Fruit fly (Drosophila melanogaster) whole organism, embryonic: Measurements from ENCODE around the gene ATPsyngamma.

Experiments used
- CG11560 ChIP-seq: fragments of 200-800 bp; sonication (Bioruptor generic); IDR thresholded peaks from 3 replicates; pipeline ENCODE4 v1.3.6; 2022; ENCODE audit warnings: missing biosample characterization, missing genetic modification characterization
- CG17361 ChIP-seq: fragments of 200-800 bp; sonication (Bioruptor generic); IDR thresholded peaks from 3 replicates; pipeline ENCODE4 v1.3.6; 2022; ENCODE audit warnings: missing biosample characterization, missing genetic modification characterization
- CG7745 ChIP-seq: fragments of 200-800 bp; sonication (Bioruptor generic); optimal IDR thresholded peaks from 2 replicates; lab custom pipeline; 2018; ENCODE audit warnings: missing biosample characterization, mild to moderate bottlenecking, missing genetic modification characterization, moderate library complexity
- CG7963 ChIP-seq: fragments of 200-800 bp; sonication (Bioruptor generic); IDR thresholded peaks from 3 replicates; pipeline ENCODE4 v1.3.6; 2022; ENCODE audit warnings: missing biosample characterization, missing genetic modification characterization; ENCODE audit not compliant: partially characterized antibody
- CG8478 ChIP-seq: fragments of >200 bp; optimal IDR thresholded peaks from 2 replicates; lab custom pipeline; 2018
- Ets65A ChIP-seq: fragments of 200-800 bp; sonication (Bioruptor generic); peaks from one replicate; lab custom pipeline; 2016; ENCODE audit warnings: missing biosample characterization, missing genetic modification characterization
- Sox102F ChIP-seq: fragments of 200-800 bp; sonication (Bioruptor generic); optimal IDR thresholded peaks from 2 replicates; lab custom pipeline; 2018; ENCODE audit warnings: missing biosample characterization, mild to moderate bottlenecking, missing genetic modification characterization, moderate library complexity
- disco-r ChIP-seq: fragments of 200-800 bp; sonication (Bioruptor generic); optimal IDR thresholded peaks from 2 replicates; lab custom pipeline; 2016; ENCODE audit warnings: missing biosample characterization, missing genetic modification characterization
- ind ChIP-seq: fragments of 200-800 bp; sonication (Bioruptor generic); optimal IDR thresholded peaks from 3 replicates; lab custom pipeline; 2016; ENCODE audit warnings: missing biosample characterization, missing genetic modification characterization
- pan ChIP-seq, 4 experiments: fragments of >200 bp in 3 of 4; fragments of 200-800 bp in 1 of 4; sonication (Bioruptor generic) in 1 of 4; optimal IDR thresholded peaks in 3 of 4; IDR thresholded peaks in 1 of 4; 2 replicates each; pipeline versions ENCODE4 v1.3.6 to Lab custom; 2017 to 2022; ENCODE audit warnings: missing biosample characterization in 2 of 4, missing genetic modification characterization in 2 of 4, mixed read lengths in 1 of 4
- stc ChIP-seq: fragments of 200-800 bp; sonication (Bioruptor generic); IDR thresholded peaks from 2 replicates; pipeline ENCODE4 v1.3.6; 2022; ENCODE audit warnings: missing biosample characterization, missing genetic modification characterization

- no peak for TF ChIP-seq disco-r
- TF ChIP-seq CG17361 (GFP tag; lab: Robert Waterston, UW): no peak
- TF ChIP-seq Sox102F (GFP tag; lab: Kevin White, UChicago): no peak
- TF ChIP-seq ind (GFP tag; lab: Kevin White, UChicago): no peak
- TF ChIP-seq stc (GFP tag; lab: Robert Waterston, UW): no peak
- TF ChIP-seq pan (optimal IDR thresholded peaks at IDR 0.05; lab: Kevin White, UChicago): no peak
- no peak for TF ChIP-seq pan (GFP tag; optimal IDR thresholded peaks at IDR 0.05 in 1 of 2, IDR thresholded peaks at IDR 0.05 in 1 of 2)
- TF ChIP-seq CG11560: no peak
- no peak for TF ChIP-seq Ets65A (GFP tag; lab: Kevin White, UChicago)
- no peak for TF ChIP-seq CG7963
- TF ChIP-seq CG8478 (lab: Kevin White, UChicago): no peak
- no peak for TF ChIP-seq CG7745 (tag; lab: Kevin White, UChicago)
Measured at dm6 chr3R:29711434-29711833, 37.5 kb downstream of the ATPsyngamma start.
